Worm (Caenorhabditis elegans): ENCODE results near the gene sqt-3.

ce11 chrV:12397545-12397944 is 45.0 kb downstream of the sqt-3 start, which contains the start of gene K01D12.5:
- TF ChIP-seq elt-3 (tag; optimal IDR thresholded peaks at IDR 0.05), result no peak
- no peak for TF ChIP-seq crh-2 (tag; optimal IDR thresholded peaks at IDR 0.05)
- TF ChIP-seq nhr-25 (tag; optimal IDR thresholded peaks at IDR 0.05), result no peak
- TF ChIP-seq ama-1 (optimal IDR thresholded peaks at IDR 0.05), result no peak
- TF ChIP-seq alr-1 (tag; optimal IDR thresholded peaks at IDR 0.05), result no peak
- no peak for TF ChIP-seq nhr-77 (tag; optimal IDR thresholded peaks at IDR 0.05)
- no peak for TF ChIP-seq unc-39 (tag; optimal IDR thresholded peaks at IDR 0.05)
- TF ChIP-seq ceh-82 (tag; optimal IDR thresholded peaks at IDR 0.05), result no peak
- TF ChIP-seq sma-9 (GFP tag; optimal IDR thresholded peaks at IDR 0.05), result no peak
- no peak for TF ChIP-seq sma-9 (tag; optimal IDR thresholded peaks at IDR 0.05)
- no peak for TF ChIP-seq ZK546.5 (tag; optimal IDR thresholded peaks at IDR 0.05)

Measured in whole organism, L2 larva.